Worm (Caenorhabditis elegans) whole organism, young adult: ENCODE results near the gene C47A4.5.

Experiments
- B0019.2 ChIP-seq: fragments of 200-800 bp; sonication (Bioruptor generic); conservative IDR thresholded peaks from 2 replicates; pipeline ENCODE4 v1.3.6; 2022; ENCODE audit warnings: missing genetic modification reagents, missing genetic modification characterization, missing compliant biosample characterization
- B0035.1 ChIP-seq: sonication (generic microtip); optimal IDR thresholded peaks from 2 replicates; lab custom pipeline; 2016; ENCODE audit warnings: missing genetic modification characterization, mild to moderate bottlenecking, missing compliant biosample characterization, missing genotype, missing genetic modification reagents
- C17E4.6 ChIP-seq: fragments of 200-800 bp; sonication (Bioruptor generic); IDR thresholded peaks from 2 replicates; pipeline ENCODE4 v1.3.6; 2022; ENCODE audit warnings: missing genetic modification reagents, missing genetic modification characterization, missing compliant biosample characterization
- F22D6.2 ChIP-seq: sonication (generic microtip); optimal IDR thresholded peaks from 2 replicates; lab custom pipeline; 2016; ENCODE audit warnings: mild to moderate bottlenecking, missing genetic modification characterization, missing compliant biosample characterization
- F23B12.7 ChIP-seq: sonication (generic microtip); optimal IDR thresholded peaks from 2 replicates; lab custom pipeline; 2017; ENCODE audit warnings: missing genetic modification characterization, mild to moderate bottlenecking, missing compliant biosample characterization, antibody characterized with exemption, moderate library complexity; ENCODE audit not compliant: insufficient read depth
- F49E8.2 ChIP-seq: sonication (generic microtip); optimal IDR thresholded peaks from 3 replicates; lab custom pipeline; 2017; ENCODE audit warnings: missing genetic modification characterization, mild to moderate bottlenecking, missing compliant biosample characterization, antibody characterized with exemption, moderate library complexity; ENCODE audit not compliant: insufficient read depth
- F52B5.7 ChIP-seq: sonication (generic microtip); optimal IDR thresholded peaks from 2 replicates; lab custom pipeline; 2016; ENCODE audit warnings: mild to moderate bottlenecking, missing genetic modification characterization, missing compliant biosample characterization
- K11D2.4 ChIP-seq: fragments of 200-800 bp; sonication (Bioruptor generic); IDR thresholded peaks from 2 replicates; pipeline ENCODE4 v1.3.6; 2022; ENCODE audit warnings: missing genetic modification reagents, missing genetic modification characterization, missing compliant biosample characterization
- Y53G8AR.9 ChIP-seq: fragments of 200-800 bp; sonication (Bioruptor generic); conservative IDR thresholded peaks from 2 replicates; pipeline ENCODE4 v1.3.6; 2022; ENCODE audit warnings: missing genetic modification reagents, missing genetic modification characterization, missing compliant biosample characterization
- Y56A3A.18 ChIP-seq: fragments of 200-800 bp; sonication (Bioruptor generic); IDR thresholded peaks from 2 replicates; pipeline ENCODE4 v1.3.6; 2022; ENCODE audit warnings: missing genetic modification reagents, missing genetic modification characterization, missing compliant biosample characterization
- athp-1 ChIP-seq: sonication (generic microtip); optimal IDR thresholded peaks from 2 replicates; lab custom pipeline; 2017; ENCODE audit warnings: mild to moderate bottlenecking, missing genetic modification characterization, missing compliant biosample characterization
- bed-1 ChIP-seq: fragments of 200-800 bp; sonication (Bioruptor generic); IDR thresholded peaks from 2 replicates; pipeline ENCODE4 v1.3.6; 2022; ENCODE audit warnings: missing genetic modification reagents, missing genetic modification characterization, missing compliant biosample characterization
- ceh-27 ChIP-seq: fragments of 200-800 bp; sonication (Bioruptor generic); optimal IDR thresholded peaks from 2 replicates; lab custom pipeline; 2018; ENCODE audit warnings: mild to moderate bottlenecking, missing genetic modification characterization, moderate library complexity, missing compliant biosample characterization
- ceh-79 ChIP-seq: sonication (generic microtip); optimal IDR thresholded peaks from 2 replicates; lab custom pipeline; 2017; ENCODE audit warnings: mild to moderate bottlenecking, missing genetic modification characterization, missing compliant biosample characterization
- ceh-91 ChIP-seq: fragments of 200-800 bp; sonication (Bioruptor generic); IDR thresholded peaks from 2 replicates; pipeline ENCODE4 v1.3.6; 2022; ENCODE audit warnings: missing genetic modification reagents, missing genetic modification characterization, missing compliant biosample characterization
- egrh-3 ChIP-seq: fragments of 200-800 bp; sonication (Bioruptor generic); IDR thresholded peaks from 2 replicates; pipeline ENCODE4 v1.3.6; 2022; ENCODE audit warnings: missing genetic modification reagents, missing genetic modification characterization, missing compliant biosample characterization
- ekl-4 ChIP-seq: fragments of 200-800 bp; sonication (Bioruptor generic); IDR thresholded peaks from 2 replicates; pipeline ENCODE4 v1.3.6; 2022; ENCODE audit warnings: missing genetic modification reagents, missing genetic modification characterization, missing compliant biosample characterization
- ets-4 ChIP-seq: fragments of 200-800 bp; sonication (Bioruptor generic); optimal IDR thresholded peaks from 2 replicates; lab custom pipeline; 2018; ENCODE audit warnings: mild to moderate bottlenecking, missing genetic modification characterization, missing compliant biosample characterization
- fkh-3 ChIP-seq: sonication (generic microtip); optimal IDR thresholded peaks from 2 replicates; lab custom pipeline; 2016; ENCODE audit warnings: mild to moderate bottlenecking, missing genetic modification characterization, missing compliant biosample characterization
- hlh-26 ChIP-seq: fragments of 200-800 bp; sonication (Bioruptor generic); conservative IDR thresholded peaks from 2 replicates; pipeline ENCODE4 v1.3.6; 2022; ENCODE audit warnings: missing genetic modification reagents, missing genetic modification characterization, missing compliant biosample characterization
- hrde-1 ChIP-seq: sonication (generic microtip); optimal IDR thresholded peaks from 2 replicates; lab custom pipeline; 2016; ENCODE audit warnings: missing genetic modification characterization, mild to moderate bottlenecking, missing compliant biosample characterization, moderate library complexity, missing genotype, missing genetic modification reagents, borderline replicate concordance
- lin-54 ChIP-seq: fragments of 200-800 bp; sonication (Bioruptor generic); optimal IDR thresholded peaks from 2 replicates; lab custom pipeline; 2018; ENCODE audit warnings: mild to moderate bottlenecking, missing genetic modification characterization, missing compliant biosample characterization
- lir-1 ChIP-seq: fragments of 200-800 bp; sonication (Bioruptor generic); conservative IDR thresholded peaks from 2 replicates; pipeline ENCODE4 v1.3.6; 2022; ENCODE audit warnings: missing genetic modification reagents, missing genetic modification characterization, missing compliant biosample characterization
- lsy-27 ChIP-seq: sonication (generic microtip); optimal IDR thresholded peaks from 2 replicates; lab custom pipeline; 2017; ENCODE audit warnings: missing genetic modification characterization, mild to moderate bottlenecking, missing compliant biosample characterization, antibody characterized with exemption, missing genotype, borderline replicate concordance; ENCODE audit not compliant: insufficient read depth
- madf-6 ChIP-seq: fragments of 200-800 bp; sonication (Bioruptor generic); IDR thresholded peaks from 2 replicates; pipeline ENCODE4 v1.3.6; 2022; ENCODE audit warnings: missing genetic modification reagents, missing genetic modification characterization, missing compliant biosample characterization
- mel-28 ChIP-seq: sonication (generic microtip); optimal IDR thresholded peaks from 2 replicates; lab custom pipeline; 2016; ENCODE audit warnings: borderline replicate concordance, mild to moderate bottlenecking, missing genetic modification characterization, missing compliant biosample characterization
- nfya-1 ChIP-seq: sonication (generic microtip); optimal IDR thresholded peaks from 2 replicates; lab custom pipeline; 2017; ENCODE audit warnings: antibody characterized with exemption, missing compliant biosample characterization, missing genetic modification characterization, borderline replicate concordance; ENCODE audit not compliant: insufficient read depth
- nfya-2 ChIP-seq: fragments of 200-800 bp; sonication (Bioruptor generic); IDR thresholded peaks from 2 replicates; pipeline ENCODE4 v1.3.6; 2022; ENCODE audit warnings: missing genetic modification reagents, missing genetic modification characterization, missing compliant biosample characterization
- nhr-120 ChIP-seq: fragments of 200-800 bp; sonication (Bioruptor generic); IDR thresholded peaks from 2 replicates; pipeline ENCODE4 v1.3.6; 2022; ENCODE audit warnings: missing genetic modification characterization, missing compliant biosample characterization
- rcor-1 ChIP-seq: fragments of 200-800 bp; sonication (Bioruptor generic); IDR thresholded peaks from 2 replicates; pipeline ENCODE4 v1.3.6; 2022; ENCODE audit warnings: missing genetic modification reagents, missing genetic modification characterization, missing compliant biosample characterization
- somi-1 ChIP-seq: fragments of 200-800 bp; sonication (Bioruptor generic); optimal IDR thresholded peaks from 2 replicates; lab custom pipeline; 2018; ENCODE audit warnings: mild to moderate bottlenecking, missing genetic modification characterization, missing compliant biosample characterization
- sptf-2 ChIP-seq: fragments of 200-800 bp; sonication (Bioruptor generic); optimal IDR thresholded peaks from 2 replicates; lab custom pipeline; 2018; ENCODE audit warnings: mild to moderate bottlenecking, missing genetic modification characterization, missing compliant biosample characterization
- ztf-26 ChIP-seq: sonication (generic microtip); optimal IDR thresholded peaks from 2 replicates; lab custom pipeline; 2017; ENCODE audit warnings: missing genetic modification characterization, missing compliant biosample characterization
- ztf-3 ChIP-seq: fragments of 200-800 bp; sonication (Bioruptor generic); optimal IDR thresholded peaks from 2 replicates; lab custom pipeline; 2018; ENCODE audit warnings: mild to moderate bottlenecking, missing genetic modification characterization, missing compliant biosample characterization

The C47A4.5 gene

ce11 chrIV:13763449-13763848, 17.9 kb downstream of the C47A4.5 start:
- TF ChIP-seq ceh-79 (tag; lab: Kevin White, UChicago), result no peak

- TF ChIP-seq F22D6.2 (no peak), ztf-26 (no peak), somi-1 (GFP tag; lab: Kevin White, UChicago) (no peak), Y53G8AR.9 (GFP tag; lab: Robert Waterston, UW) (no peak), nfya-2 (GFP tag; lab: Robert Waterston, UW) (no peak), ceh-27 (no peak), F49E8.2 (no peak), nhr-120 (GFP tag; lab: Robert Waterston, UW) (no peak)
Measured at ce11 chrIV:13764708-13765107, 19.2 kb downstream of the C47A4.5 start.

ce11 chrIV:13774578-13774977, 29.1 kb downstream of the C47A4.5 start, which contains the start of gene Y45F10D.2:
Y45F10D.2 (minus strand) TSS chrIV:13774678.
- TF ChIP-seq B0035.1 (tag; lab: Kevin White, UChicago), result no peak
- TF ChIP-seq lir-1, result no peak
- TF ChIP-seq ztf-3 (GFP tag; lab: Kevin White, UChicago), result no peak
- no peak for TF ChIP-seq Y56A3A.18
- no peak for TF ChIP-seq ceh-91
- TF ChIP-seq lsy-27, result no peak
- no peak for TF ChIP-seq nfya-1 (tag; lab: Kevin White, UChicago)
- no peak for TF ChIP-seq lin-54 (GFP tag; lab: Kevin White, UChicago)
- no peak for TF ChIP-seq F23B12.7 (tag; lab: Kevin White, UChicago)

ce11 chrIV:13776115-13776514, 30.6 kb downstream of the C47A4.5 start, which contains the start of gene Y45F10D.16:
Y45F10D.16 (plus strand) TSS chrIV:13776415.
- TF ChIP-seq hrde-1 (tag; lab: Kevin White, UChicago) (no peak), F52B5.7 (tag; lab: Kevin White, UChicago) (no peak), ets-4 (no peak), egrh-3 (GFP tag; lab: Robert Waterston, UW) (no peak), athp-1 (tag; lab: Kevin White, UChicago) (no peak), hlh-26 (no peak), C17E4.6 (GFP tag; lab: Robert Waterston, UW) (no peak), sptf-2 (no peak), B0019.2 (GFP tag; lab: Robert Waterston, UW) (no peak), fkh-3 (no peak), mel-28 (tag; lab: Kevin White, UChicago) (no peak), nfya-1 (tag; lab: Kevin White, UChicago) (no peak), K11D2.4 (GFP tag; lab: Robert Waterston, UW) (no peak), madf-6 (GFP tag; lab: Robert Waterston, UW) (no peak), rcor-1 (GFP tag; lab: Robert Waterston, UW) (no peak), ekl-4 (GFP tag; lab: Robert Waterston, UW) (no peak), bed-1 (GFP tag; lab: Robert Waterston, UW) (no peak)
- TF ChIP-seq, all 124 proteins: peak for 0
